Fruit fly (Drosophila melanogaster): ENCODE data around the gene CG9737.
A peak's percentile ranks its signal among the peaks of the same experiment; 100 is the strongest.

Gene CG9737

DNA sequence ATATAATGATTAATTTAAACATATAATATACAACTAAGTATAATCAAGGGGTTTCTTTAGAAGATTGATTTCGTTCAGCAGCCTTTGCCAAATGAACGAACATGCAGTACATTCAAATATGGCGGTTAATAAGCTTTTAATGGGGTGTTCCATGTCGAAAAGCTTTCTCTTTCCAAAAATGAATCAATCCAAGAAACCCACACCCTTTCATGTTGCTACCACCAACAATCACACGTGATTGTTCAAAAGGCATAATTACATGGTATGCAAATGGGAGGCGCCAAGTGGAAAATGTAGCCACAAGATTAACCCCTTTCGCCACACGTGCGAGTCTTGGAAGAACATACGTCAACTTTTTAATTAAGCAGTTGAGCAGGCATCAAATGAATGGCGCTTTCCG lies 37.2 kb downstream of the CG9737 start:
- TF ChIP-seq lz (GFP tag; optimal IDR thresholded peaks at IDR 0.05): no peak
- TF ChIP-seq CG11902 (GFP tag; optimal IDR thresholded peaks at IDR 0.05): no peak
- no peak for TF ChIP-seq CG11294 (GFP tag; IDR thresholded peaks at IDR 0.05)
- 0 out of 3 replicates have a peak, but pooled peaks have one; percentile 10 for TF ChIP-seq eg (GFP tag; IDR thresholded peaks at IDR 0.05)
- TF ChIP-seq Eip78C (GFP tag): peak; percentile 4
- peak; percentile 1 for TF ChIP-seq esn (GFP tag; optimal IDR thresholded peaks at IDR 0.05)

DNA sequence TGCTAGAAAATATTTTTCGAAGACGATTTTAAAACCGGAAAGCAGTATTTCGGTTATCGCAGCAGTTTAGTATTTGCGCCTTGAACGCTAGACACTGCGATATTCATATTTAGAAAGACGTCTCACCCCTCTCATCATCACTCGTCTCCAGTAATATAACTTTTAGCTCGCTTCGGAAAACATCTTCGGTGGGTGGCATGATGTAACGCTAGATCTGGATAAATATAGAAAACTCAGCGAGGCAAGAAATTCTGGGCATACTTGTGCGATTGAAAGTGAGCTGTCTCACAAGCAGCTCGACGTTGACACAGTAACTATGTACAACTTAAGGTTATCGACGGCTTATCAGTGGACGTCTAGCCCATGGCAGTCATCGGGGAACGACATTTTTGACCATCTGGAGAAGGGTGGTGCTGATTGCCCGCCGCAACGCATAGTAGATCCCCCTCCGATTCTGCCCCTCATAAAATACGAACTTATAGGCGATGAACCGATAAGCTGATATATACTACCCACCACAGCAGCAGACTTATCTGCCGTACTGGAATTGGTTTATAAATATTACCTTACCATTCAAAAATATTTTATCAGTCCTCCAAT lies 39.0 kb downstream of the CG9737 start:
- no peak for TF ChIP-seq CG11294 (GFP tag; IDR thresholded peaks at IDR 0.05)
- no peak for TF ChIP-seq CG6276 (GFP tag; optimal IDR thresholded peaks at IDR 0.05)
- peak; percentile 19 for TF ChIP-seq svp (GFP tag)

DNA sequence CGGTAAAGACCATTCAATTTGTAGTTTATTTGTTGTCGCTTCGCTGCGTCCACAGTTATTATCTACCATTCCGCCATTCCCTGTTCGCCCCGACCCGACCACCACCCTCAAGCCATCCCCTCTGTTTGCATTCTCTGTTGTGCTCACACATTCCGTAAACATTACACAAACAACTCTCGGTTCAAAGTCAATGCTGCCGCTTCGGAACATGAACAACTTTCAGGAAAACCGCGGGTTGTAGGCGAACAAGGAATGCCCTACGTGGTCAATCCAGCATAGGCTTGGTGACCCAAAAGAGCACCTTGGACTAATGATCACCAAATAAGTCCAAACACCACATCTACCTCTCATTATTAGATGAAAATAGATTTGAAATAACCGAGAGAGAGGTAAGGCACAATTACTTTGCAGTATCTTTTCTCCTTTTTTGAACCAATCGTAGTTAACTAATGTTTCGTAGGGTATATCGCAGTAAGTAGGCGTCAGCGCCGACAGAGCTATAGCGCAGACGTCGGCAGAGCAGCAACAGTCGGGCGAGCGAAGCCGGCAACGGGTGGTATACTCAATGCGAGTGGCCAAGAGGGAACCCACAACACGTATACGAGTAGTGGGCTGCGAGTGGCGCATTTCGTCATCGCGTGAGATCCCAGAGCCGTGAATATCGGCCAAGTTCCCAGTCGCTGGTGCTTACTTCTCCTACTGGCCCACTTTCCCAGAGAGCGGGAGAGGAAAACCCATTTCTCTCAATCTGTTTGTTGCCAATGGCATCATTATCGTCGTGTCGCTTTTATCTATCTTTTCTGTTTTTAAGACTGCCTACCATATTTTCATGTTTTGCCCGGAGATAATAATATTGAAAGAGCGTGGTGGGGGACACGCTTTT lies 39.8 kb downstream of the CG9737 start:
- TF ChIP-seq CG34406 (GFP tag; optimal IDR thresholded peaks at IDR 0.05) (peak; percentile 58), topi (GFP tag; optimal IDR thresholded peaks at IDR 0.05) (peak; percentile 59), Eip93F (GFP tag; optimal IDR thresholded peaks at IDR 0.05) (no peak), spab (GFP tag; optimal IDR thresholded peaks at IDR 0.05) (peak; percentile 48), Ets96B (tag; optimal IDR thresholded peaks at IDR 0.05) (peak; percentile 75), CG8119 (GFP tag; IDR thresholded peaks at IDR 0.05) (peak; percentile 77), Hr38 (GFP tag; optimal IDR thresholded peaks at IDR 0.05) (no peak), CG6792 (GFP tag; optimal IDR thresholded peaks at IDR 0.05) (peak; percentile 70), fd85E (GFP tag; optimal IDR thresholded peaks at IDR 0.05) (peak; percentile 13), svp (GFP tag) (peak; percentile 67), net (GFP tag; optimal IDR thresholded peaks at IDR 0.05) (peak; percentile 69), cyc (GFP tag; optimal IDR thresholded peaks at IDR 0.05) (peak; percentile 48), achi (GFP tag; optimal IDR thresholded peaks at IDR 0.05) (peak; percentile 80), CG6808 (GFP tag; optimal IDR thresholded peaks at IDR 0.05) (peak; percentile 66), CG16779 (tag; optimal IDR thresholded peaks at IDR 0.05) (peak; percentile 67), Ets21C (GFP tag; optimal IDR thresholded peaks at IDR 0.05) (no peak), lz (GFP tag; optimal IDR thresholded peaks at IDR 0.05) (peak; percentile 59), CG3032 (tag; optimal IDR thresholded peaks at IDR 0.05) (peak; percentile 69), CG32006 (GFP tag; optimal IDR thresholded peaks at IDR 0.05) (peak; percentile 85), Met (GFP tag; optimal IDR thresholded peaks at IDR 0.05) (peak; percentile 65), CG8632 (GFP tag; optimal IDR thresholded peaks at IDR 0.05) (peak; percentile 14), Sox102F (GFP tag; optimal IDR thresholded peaks at IDR 0.05) (no peak), ss (GFP tag; optimal IDR thresholded peaks at IDR 0.05) (peak; percentile 61 to 72), Lpt (GFP tag; optimal IDR thresholded peaks at IDR 0.05) (peak; percentile 80), CG6276 (GFP tag; optimal IDR thresholded peaks at IDR 0.05) (peak; percentile 84), CG3919 (GFP tag; optimal IDR thresholded peaks at IDR 0.05) (peak; percentile 74), eg (GFP tag; IDR thresholded peaks at IDR 0.05) (peak; percentile 75; the same call in 2 of the 3 replicates), CG4318 (GFP tag; optimal IDR thresholded peaks at IDR 0.05) (peak; percentile 63), CG9139 (GFP tag; optimal IDR thresholded peaks at IDR 0.05) (peak; percentile 2), Smox (GFP tag; optimal IDR thresholded peaks at IDR 0.05) (peak; percentile 33), CG11294 (GFP tag; IDR thresholded peaks at IDR 0.05) (peak; percentile 70), dsx (GFP tag; optimal IDR thresholded peaks at IDR 0.05; ENCODE audit: poor library complexity, severe bottlenecking) (peak; percentile 60), CG7368 (GFP tag; optimal IDR thresholded peaks at IDR 0.05) (peak; percentile 70), acj6 (GFP tag; optimal IDR thresholded peaks at IDR 0.05) (peak; percentile 60), vri (GFP tag; optimal IDR thresholded peaks at IDR 0.05) (peak; percentile 24), OdsH (GFP tag; optimal IDR thresholded peaks at IDR 0.05) (peak; percentile 56), CG10631 (GFP tag; optimal IDR thresholded peaks at IDR 0.05) (peak; percentile 64), Gug (GFP tag; IDR thresholded peaks at IDR 0.05) (0 out of 2 replicates have a peak, but pooled peaks have one; percentile 32), CG10669 (GFP tag; optimal IDR thresholded peaks at IDR 0.05) (peak; percentile 72), Blimp-1 (GFP tag; optimal IDR thresholded peaks at IDR 0.05) (no peak), salr (GFP tag; optimal IDR thresholded peaks at IDR 0.05) (peak in 1 of 2 experiments; percentile 63)

Measured in whole organism, prepupa.